Worm (Caenorhabditis elegans): ENCODE results near the gene T16G12.3.
"Not testable (repeated sequence)": the region's sequence is repeated elsewhere in the genome, so short reads cannot be mapped to it uniquely, and the experiment has no call there.

The T16G12.3 gene

DNA sequence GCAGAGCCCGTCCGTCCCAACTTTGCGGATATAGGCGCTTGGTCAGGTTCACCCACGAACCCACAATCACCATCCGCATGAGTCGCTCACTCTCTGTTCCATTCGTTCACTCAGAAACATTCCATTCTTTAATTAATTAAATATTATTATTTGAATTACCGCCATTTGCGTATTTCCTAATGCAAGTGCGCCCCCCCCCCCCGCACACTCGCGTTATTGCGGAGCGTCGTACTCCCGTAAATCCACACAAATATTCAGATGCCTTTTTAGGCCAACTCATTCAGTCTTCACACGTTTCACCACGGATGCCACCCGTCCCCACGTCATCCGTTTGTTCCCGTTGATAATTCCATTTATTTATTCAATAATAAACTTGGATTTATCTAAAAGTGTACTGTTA is at the start of gene T16G12.3:
TSS of gene T16G12.3 (plus strand) at position 301 of the 400 bp plus-strand sequence.
- TF ChIP-seq nhr-76 (tag; optimal IDR thresholded peaks at IDR 0.05); unc-39 (tag; optimal IDR thresholded peaks at IDR 0.05); lin-32 (GFP tag; optimal IDR thresholded peaks at IDR 0.05): not testable (repeated sequence)

ce11 chrIII:10001060-10001459 is 49.4 kb upstream of the T16G12.3 start, which contains the start of gene C05B5.5:
TSS of gene C05B5.5 (plus strand) at chrIII:10001360.
- no peak for TF ChIP-seq sptf-1 (tag; optimal IDR thresholded peaks at IDR 0.05)
- no peak for TF ChIP-seq mls-2 (tag; optimal IDR thresholded peaks at IDR 0.05)
- no peak for TF ChIP-seq unc-62 (GFP tag; optimal IDR thresholded peaks at IDR 0.05)
- no peak for TF ChIP-seq ceh-83 (GFP tag; optimal IDR thresholded peaks at IDR 0.05)
- TF ChIP-seq lin-13 (tag; optimal IDR thresholded peaks at IDR 0.05): no peak
- no peak for TF ChIP-seq elt-1 (tag; optimal IDR thresholded peaks at IDR 0.05; ENCODE audit: borderline replicate concordance, insufficient read depth)
- no peak for TF ChIP-seq nhr-28 (tag; optimal IDR thresholded peaks at IDR 0.05)

DNA sequence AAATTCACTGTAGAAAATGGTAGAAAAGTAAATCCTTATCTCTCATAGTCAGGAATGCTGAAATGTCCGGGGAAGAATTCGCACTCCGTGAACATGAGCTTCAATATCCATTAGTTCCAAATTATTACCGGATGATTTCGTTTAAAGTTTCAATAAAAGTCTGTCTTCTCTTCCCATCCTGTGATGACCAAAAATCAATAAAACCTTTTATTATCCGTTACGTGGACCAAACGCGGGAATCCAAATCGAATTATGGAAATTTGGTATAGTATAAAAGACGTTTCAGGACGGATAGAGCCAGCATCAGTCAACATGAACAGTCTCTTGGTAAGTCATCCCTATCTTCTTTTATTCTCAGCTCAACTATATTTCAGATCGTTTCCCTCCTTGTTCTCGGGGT is 46.2 kb upstream of the T16G12.3 start, which contains the start of gene C05B5.11:
TSS of gene C05B5.11 (plus strand) at position 301 of the 400 bp plus-strand sequence.
- no peak for TF ChIP-seq cnd-1 (tag; optimal IDR thresholded peaks at IDR 0.05)
- TF ChIP-seq ceh-39 (tag; optimal IDR thresholded peaks at IDR 0.05): no peak
- TF ChIP-seq nhr-28 (tag; optimal IDR thresholded peaks at IDR 0.05): no peak
- no peak for TF ChIP-seq nhr-12 (tag; optimal IDR thresholded peaks at IDR 0.05)
- no peak for TF ChIP-seq snpc-4 (tag; optimal IDR thresholded peaks at IDR 0.05)
- no peak for TF ChIP-seq zip-8 (tag; optimal IDR thresholded peaks at IDR 0.05)
- TF ChIP-seq blmp-1 (tag; optimal IDR thresholded peaks at IDR 0.05): no peak
- no peak for TF ChIP-seq mep-1 (tag; optimal IDR thresholded peaks at IDR 0.05)
- no peak for TF ChIP-seq mab-5 (tag; optimal IDR thresholded peaks at IDR 0.05)
- no peak for TF ChIP-seq mls-2 (tag; optimal IDR thresholded peaks at IDR 0.05)
- no peak for TF ChIP-seq drap-1 (GFP tag; optimal IDR thresholded peaks at IDR 0.05)
- no peak for TF ChIP-seq ham-2 (GFP tag; optimal IDR thresholded peaks at IDR 0.05)
- TF ChIP-seq hlh-1 (tag; optimal IDR thresholded peaks at IDR 0.05): no peak
- TF ChIP-seq M03D4.4 (tag; optimal IDR thresholded peaks at IDR 0.05): no peak
- TF ChIP-seq sptf-1 (tag; optimal IDR thresholded peaks at IDR 0.05): no peak
- TF ChIP-seq nhr-76 (tag; optimal IDR thresholded peaks at IDR 0.05): no peak
- no peak for TF ChIP-seq sem-2 (GFP tag; optimal IDR thresholded peaks at IDR 0.05)
- no peak for TF ChIP-seq nhr-2 (tag; optimal IDR thresholded peaks at IDR 0.05)
- no peak for TF ChIP-seq pha-4 (tag; optimal IDR thresholded peaks at IDR 0.05)
- TF ChIP-seq ceh-83 (GFP tag; optimal IDR thresholded peaks at IDR 0.05): no peak

ce11 chrIII:10006734-10007348 is 43.6 kb upstream of the T16G12.3 start, which contains the start of gene C05B5.8:
TSS of gene C05B5.8 (minus strand) at chrIII:10006784.
- TF ChIP-seq snpc-4 (tag; optimal IDR thresholded peaks at IDR 0.05): no peak
- TF ChIP-seq elt-3 (tag; optimal IDR thresholded peaks at IDR 0.05): no peak

DNA sequence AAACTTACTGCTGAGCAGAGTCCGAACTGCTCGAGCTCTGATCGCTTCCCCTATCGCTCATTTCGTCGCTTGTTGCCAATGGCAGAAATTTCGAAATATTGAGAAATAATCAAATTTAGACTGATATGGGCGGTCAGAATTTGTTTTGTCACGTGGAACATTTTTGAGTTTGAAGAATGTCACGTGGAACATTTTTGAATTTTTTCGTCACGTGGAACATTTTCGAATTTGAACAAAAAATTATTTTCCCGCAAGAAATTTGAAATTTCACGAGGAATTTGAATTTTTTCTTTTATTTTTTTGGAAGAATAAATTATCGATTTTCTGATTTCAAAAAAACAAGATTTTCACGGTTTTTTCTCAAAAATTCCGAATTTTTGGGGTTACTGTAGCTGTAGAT is 40.3 kb upstream of the T16G12.3 start, which contains the start of gene fbxa-155:
TSS of gene fbxa-155 (minus strand) at position 101 of the 400 bp plus-strand sequence.
- no peak for TF ChIP-seq nhr-76 (tag; optimal IDR thresholded peaks at IDR 0.05)
- no peak for TF ChIP-seq mep-1 (tag; optimal IDR thresholded peaks at IDR 0.05)
- no peak for TF ChIP-seq pha-4 (tag; optimal IDR thresholded peaks at IDR 0.05)
- TF ChIP-seq zip-8 (tag; optimal IDR thresholded peaks at IDR 0.05): no peak
- no peak for TF ChIP-seq nhr-237 (tag; optimal IDR thresholded peaks at IDR 0.05)
- TF ChIP-seq unc-120 (tag; optimal IDR thresholded peaks at IDR 0.05; ENCODE audit: poor library complexity, severe bottlenecking): no peak
- no peak for TF ChIP-seq elt-1 (tag; optimal IDR thresholded peaks at IDR 0.05; ENCODE audit: borderline replicate concordance, insufficient read depth)
- no peak for TF ChIP-seq unc-39 (tag; optimal IDR thresholded peaks at IDR 0.05)
- no peak for TF ChIP-seq snpc-4 (tag; optimal IDR thresholded peaks at IDR 0.05)

DNA sequence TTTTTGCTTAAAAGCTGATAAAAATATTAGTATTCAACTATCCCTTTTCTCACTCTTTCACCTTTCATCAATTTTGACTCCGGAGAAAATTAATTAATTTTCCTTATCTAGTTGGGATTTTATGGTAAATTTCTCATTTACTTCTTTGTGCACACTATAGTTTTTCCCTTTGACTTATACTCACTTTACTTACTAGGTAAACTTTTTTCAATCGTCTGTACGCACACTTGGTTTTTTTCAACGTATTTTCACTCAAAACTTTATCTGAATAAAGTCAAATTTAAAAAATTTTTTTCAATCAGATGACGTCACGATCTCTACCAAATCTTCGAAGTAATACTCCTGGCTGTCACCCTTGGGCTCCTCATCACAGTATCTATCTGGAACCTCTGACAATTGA is 38.3 kb upstream of the T16G12.3 start, which contains the start of gene C05B5.16:
TSS of gene C05B5.16 (plus strand) at position 301 of the 400 bp plus-strand sequence.
- TF ChIP-seq ceh-43 (GFP tag; optimal IDR thresholded peaks at IDR 0.05): no peak
- no peak for TF ChIP-seq cnd-1 (tag; optimal IDR thresholded peaks at IDR 0.05)
- no peak for TF ChIP-seq ceh-83 (GFP tag; optimal IDR thresholded peaks at IDR 0.05)
- no peak for TF ChIP-seq mls-2 (tag; optimal IDR thresholded peaks at IDR 0.05)
- TF ChIP-seq hlh-1 (tag; optimal IDR thresholded peaks at IDR 0.05): no peak
- TF ChIP-seq pha-4 (tag; optimal IDR thresholded peaks at IDR 0.05): no peak
- TF ChIP-seq lin-32 (GFP tag; optimal IDR thresholded peaks at IDR 0.05): no peak
- TF ChIP-seq zip-8 (tag; optimal IDR thresholded peaks at IDR 0.05): no peak
- TF ChIP-seq nhr-12 (tag; optimal IDR thresholded peaks at IDR 0.05): no peak
- TF ChIP-seq snpc-4 (tag; optimal IDR thresholded peaks at IDR 0.05): no peak
- no peak for TF ChIP-seq nhr-2 (tag; optimal IDR thresholded peaks at IDR 0.05)
- no peak for TF ChIP-seq lin-13 (tag; optimal IDR thresholded peaks at IDR 0.05)
- no peak for TF ChIP-seq ceh-39 (tag; optimal IDR thresholded peaks at IDR 0.05)
- no peak for TF ChIP-seq sem-2 (GFP tag; optimal IDR thresholded peaks at IDR 0.05)
